Fruit fly (Drosophila melanogaster): Measurements from ENCODE around the gene Fbp1.

- TF ChIP-seq fd96Ca (GFP tag; IDR thresholded peaks at IDR 0.05) (no peak), D1 (tag; optimal IDR thresholded peaks at IDR 0.05) (no peak), Ets98B (GFP tag; IDR thresholded peaks at IDR 0.05) (no peak), gl (tag; optimal IDR thresholded peaks at IDR 0.05) (no peak), CG12605 (GFP tag; IDR thresholded peaks at IDR 0.05) (no peak), CG13204 (GFP tag; optimal IDR thresholded peaks at IDR 0.05) (no peak), CG8159 (tag; optimal IDR thresholded peaks at IDR 0.05) (no peak), CG15710 (tag; optimal IDR thresholded peaks at IDR 0.05) (no peak), Pif1B (GFP tag; optimal IDR thresholded peaks at IDR 0.05) (no peak), Snoo (tag; optimal IDR thresholded peaks at IDR 0.05) (no peak), CG8301 (tag; optimal IDR thresholded peaks at IDR 0.05) (no peak), CG32121 (GFP tag; IDR thresholded peaks at IDR 0.05) (no peak)
Observed at dm6 chr3L:14125616-14126015, 27.8 kb upstream of the Fbp1 start.

Data from whole organism, pupa.